Worm (Caenorhabditis elegans): ENCODE results near the gene rft-2.
"Not testable (repeated sequence)": the region's sequence is repeated elsewhere in the genome, so short reads cannot be mapped to it uniquely, and the experiment has no call there.

The rft-2 gene

DNA sequence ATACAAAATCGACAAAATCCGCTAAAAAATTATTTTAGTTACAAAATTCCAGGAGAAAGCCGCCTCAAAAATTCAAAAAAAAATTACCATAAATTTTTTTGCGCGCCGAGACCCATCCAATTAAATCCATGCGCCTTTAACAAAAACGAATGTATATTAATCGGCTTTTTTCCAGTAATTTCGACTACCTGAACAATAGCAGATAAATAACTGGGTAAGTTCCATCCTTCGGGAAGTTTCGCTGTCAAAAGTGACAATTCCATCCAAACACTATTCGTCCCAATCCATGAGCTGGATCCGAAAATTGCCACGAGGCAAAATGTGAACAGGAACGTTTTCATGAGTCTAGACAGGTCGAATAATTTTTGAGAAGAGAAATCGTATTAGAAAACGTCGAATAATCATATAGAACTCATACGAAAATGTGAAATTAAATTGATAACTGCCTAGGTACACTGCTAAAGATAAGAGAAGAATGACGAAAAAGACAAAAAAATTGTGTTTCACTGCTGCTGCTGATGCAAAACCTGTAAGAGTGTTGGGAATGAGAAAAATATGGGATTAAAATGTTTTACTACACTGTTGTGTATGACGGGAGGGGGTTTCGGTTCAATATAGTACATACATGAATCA, 7.5 kb downstream of the rft-2 start, which contains the start of gene rft-1:
TSS of gene rft-1 (minus strand) at position 475 of the 633 bp plus-strand sequence.
- TF ChIP-seq aha-1 (tag), result peak; percentile 25
- peak; percentile 20 for TF ChIP-seq nhr-77 (tag; optimal IDR thresholded peaks at IDR 0.05)
- no peak for TF ChIP-seq Y105C5A.15 (GFP tag; IDR thresholded peaks at IDR 0.05)
- TF ChIP-seq nhr-28 (tag; optimal IDR thresholded peaks at IDR 0.05), result peak; percentile 58
- TF ChIP-seq T20F7.1 (GFP tag; optimal IDR thresholded peaks at IDR 0.05), result no peak
- no peak for TF ChIP-seq Y75B8A.6 (GFP tag; IDR thresholded peaks at IDR 0.05)
- no peak for TF ChIP-seq hlh-11 (tag; optimal IDR thresholded peaks at IDR 0.05)
- peak in 1 of 2 experiments; percentile 92 for TF ChIP-seq unc-62 (GFP tag; optimal IDR thresholded peaks at IDR 0.05 in 1 of 2)
- no peak for TF ChIP-seq unc-62 (tag; optimal IDR thresholded peaks at IDR 0.05)
- TF ChIP-seq ZK337.2 (GFP tag; IDR thresholded peaks at IDR 0.05), result no peak
- peak; percentile 20; the same call in 1 of the 2 replicates for TF ChIP-seq dmd-6 (GFP tag; IDR thresholded peaks at IDR 0.05)
- no peak for TF ChIP-seq nhr-6 (tag; optimal IDR thresholded peaks at IDR 0.05)
- peak; percentile 68 for TF ChIP-seq pqm-1 (tag; optimal IDR thresholded peaks at IDR 0.05)
- TF ChIP-seq nhr-42 (GFP tag; IDR thresholded peaks at IDR 0.05), result no peak
- TF ChIP-seq snpc-4 (tag; optimal IDR thresholded peaks at IDR 0.05), result no peak

- TF ChIP-seq spr-1 (tag; optimal IDR thresholded peaks at IDR 0.05) (no peak), unc-62 (GFP tag; optimal IDR thresholded peaks at IDR 0.05 in 1 of 2) (peak in 1 of 2 experiments; percentile 84), unc-62 (tag; optimal IDR thresholded peaks at IDR 0.05) (no peak), mdl-1 (tag; optimal IDR thresholded peaks at IDR 0.05) (no peak), ZK546.5 (tag; optimal IDR thresholded peaks at IDR 0.05) (no peak)
Measured at ce11 chrV:4437215-4437614, 13.1 kb downstream of the rft-2 start.

DNA sequence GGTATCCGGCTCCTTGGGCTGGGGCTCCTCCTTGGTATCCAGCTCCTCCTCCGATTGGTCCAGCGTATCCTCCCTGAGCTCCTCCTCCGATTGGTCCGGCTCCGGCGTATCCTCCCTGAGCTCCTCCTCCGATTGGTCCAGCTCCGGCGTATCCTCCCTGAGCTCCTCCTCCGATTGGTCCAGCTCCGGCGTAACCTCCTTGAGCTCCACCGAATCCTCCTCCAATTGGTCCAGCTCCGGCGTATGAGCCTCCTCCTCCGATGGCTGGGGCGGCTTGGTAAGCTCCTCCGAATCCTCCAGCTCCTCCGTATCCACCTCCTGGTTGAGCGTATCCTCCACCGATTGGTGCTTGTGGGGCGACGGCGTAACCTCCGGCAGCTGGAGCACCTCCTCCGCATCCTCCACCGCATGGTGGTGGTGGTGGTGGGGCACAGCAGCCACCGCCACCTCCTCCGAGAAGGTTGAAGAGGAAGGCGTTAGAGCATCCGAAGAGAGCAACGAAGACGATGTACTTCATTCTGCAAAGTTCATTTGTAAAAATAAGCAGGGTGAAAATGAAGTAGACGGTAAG, 14.9 kb downstream of the rft-2 start, which contains the start of gene Y47D7A.13:
TSS of gene Y47D7A.13 (minus strand) at position 517 of the 571 bp plus-strand sequence.
- 0 out of 2 replicates have a peak, but pooled peaks have one; percentile 17 for TF ChIP-seq lin-38 (GFP tag; IDR thresholded peaks at IDR 0.05)
- peak; percentile 96 for TF ChIP-seq set-16 (GFP tag; IDR thresholded peaks at IDR 0.05)
- no peak for TF ChIP-seq aly-2 (tag; optimal IDR thresholded peaks at IDR 0.05)

DNA sequence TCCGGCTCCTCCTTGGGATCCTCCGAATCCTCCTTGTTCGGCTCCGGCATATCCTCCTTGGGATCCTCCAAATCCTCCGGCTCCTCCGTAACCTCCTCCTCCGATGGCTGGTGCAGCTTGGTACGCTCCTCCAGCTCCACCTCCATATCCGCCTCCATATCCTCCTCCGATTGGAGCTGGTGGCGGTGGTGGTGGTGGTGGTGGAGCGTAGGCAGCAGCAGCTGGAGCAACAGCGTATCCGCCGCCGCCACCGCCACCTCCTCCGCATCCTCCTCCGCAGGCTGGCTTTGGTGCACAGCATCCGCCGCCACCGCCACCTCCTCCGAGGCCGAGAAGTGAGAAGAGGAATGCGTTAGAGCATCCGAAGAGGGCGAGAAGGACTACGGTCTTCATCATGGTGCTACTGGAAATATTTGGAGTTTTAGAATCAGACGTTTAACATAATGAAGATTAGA, 17.6 kb downstream of the rft-2 start, which contains the start of gene Y47D7A.15:
TSS of gene Y47D7A.15 (minus strand) at position 405 of the 455 bp plus-strand sequence.
- TF ChIP-seq dmd-8 (GFP tag; IDR thresholded peaks at IDR 0.05) (0 out of 2 replicates have a peak, but pooled peaks have one; percentile 45), lin-39 (tag; optimal IDR thresholded peaks at IDR 0.05) (no peak), set-16 (GFP tag; IDR thresholded peaks at IDR 0.05) (peak; percentile 96), aha-1 (tag) (peak; percentile 82)

DNA sequence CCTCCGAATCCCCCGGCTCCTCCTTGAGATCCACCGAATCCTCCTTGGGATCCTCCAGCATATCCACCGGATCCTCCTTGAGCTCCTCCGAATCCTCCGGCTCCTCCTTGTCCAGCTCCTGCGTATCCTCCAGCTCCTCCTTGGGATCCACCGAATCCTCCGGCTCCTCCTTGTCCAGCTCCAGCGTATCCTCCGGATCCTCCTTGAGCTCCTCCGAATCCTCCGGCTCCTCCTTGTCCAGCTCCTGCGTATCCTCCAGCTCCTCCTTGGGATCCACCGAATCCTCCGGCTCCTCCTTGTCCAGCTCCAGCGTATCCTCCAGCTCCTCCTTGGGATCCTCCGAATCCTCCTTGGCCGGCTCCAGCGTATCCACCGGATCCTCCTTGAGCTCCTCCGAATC, 18.2 kb downstream of the rft-2 start:
- TF ChIP-seq unc-62 (GFP tag; optimal IDR thresholded peaks at IDR 0.05 in 1 of 2) (peak in 1 of 2 experiments; percentile 22), set-16 (GFP tag; IDR thresholded peaks at IDR 0.05) (peak; percentile 46; the same call in 1 of the 2 replicates)
- not testable (repeated sequence) for TF ChIP-seq unc-62 (tag; optimal IDR thresholded peaks at IDR 0.05)

DNA sequence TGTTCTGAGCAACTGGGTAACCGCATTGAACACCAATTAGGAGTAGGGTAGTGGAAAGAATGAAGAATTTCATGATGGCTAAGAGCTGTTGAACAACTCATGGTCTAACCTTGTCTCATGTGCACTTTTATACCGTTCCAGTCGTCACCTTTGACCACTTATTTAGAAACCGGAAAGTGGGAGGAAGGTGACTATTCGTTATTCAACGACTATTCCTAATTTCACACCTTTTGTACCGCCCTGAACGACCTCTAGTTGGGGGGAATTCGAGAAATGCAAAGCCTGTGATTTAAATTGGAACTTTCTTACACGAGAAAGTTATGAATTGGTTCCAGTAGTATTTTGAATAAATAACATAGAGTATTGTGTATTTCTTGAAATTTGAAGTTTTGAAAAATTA, 20.8 kb downstream of the rft-2 start, which contains the start of gene Y47D7A.12:
TSS of gene Y47D7A.12 (minus strand) at position 101 of the 400 bp plus-strand sequence.
- TF ChIP-seq nhr-25 (tag; optimal IDR thresholded peaks at IDR 0.05; ENCODE audit: borderline replicate concordance, insufficient read depth) (no peak), Y5F2A.4 (GFP tag; optimal IDR thresholded peaks at IDR 0.05) (no peak), nhr-41 (GFP tag; IDR thresholded peaks at IDR 0.05) (no peak)

ce11 chrV:4428202-4428601, 22.2 kb downstream of the rft-2 start, which contains the start of gene Y47D7A.11:
Gene Y47D7A.11, minus strand, starts transcription at chrV:4428302.
- TF ChIP-seq Y5F2A.4 (GFP tag; optimal IDR thresholded peaks at IDR 0.05) (no peak), zfp-2 (tag; optimal IDR thresholded peaks at IDR 0.05) (no peak), nhr-28 (tag; optimal IDR thresholded peaks at IDR 0.05) (no peak), nhr-237 (tag; optimal IDR thresholded peaks at IDR 0.05) (no peak), unc-62 (GFP tag; optimal IDR thresholded peaks at IDR 0.05 in 1 of 2) (peak in 1 of 2 experiments; percentile 28), unc-62 (tag; optimal IDR thresholded peaks at IDR 0.05) (no peak), tra-1 (GFP tag; IDR thresholded peaks at IDR 0.05) (no peak)

All from whole organism, L4 larva.